Worm (Caenorhabditis elegans): ENCODE results near the gene F13H8.3.

The F13H8.3 gene

ce11 chrII:6247011-6247410, 16.8 kb upstream of the F13H8.3 start, which contains the start of gene T24H7.2:
TSS of gene T24H7.2 (plus strand) at chrII:6247311.
- no peak for TF ChIP-seq W03F9.2 (tag; optimal IDR thresholded peaks at IDR 0.05)
- no peak for TF ChIP-seq dao-5 (tag; optimal IDR thresholded peaks at IDR 0.05)
- TF ChIP-seq him-1 (tag; optimal IDR thresholded peaks at IDR 0.05) = no peak

ce11 chrII:6248029-6248428, 15.8 kb upstream of the F13H8.3 start:
- TF ChIP-seq dao-5 (tag; optimal IDR thresholded peaks at IDR 0.05) (no peak), him-1 (tag; optimal IDR thresholded peaks at IDR 0.05) (no peak), W03F9.2 (tag; optimal IDR thresholded peaks at IDR 0.05) (no peak)

DNA sequence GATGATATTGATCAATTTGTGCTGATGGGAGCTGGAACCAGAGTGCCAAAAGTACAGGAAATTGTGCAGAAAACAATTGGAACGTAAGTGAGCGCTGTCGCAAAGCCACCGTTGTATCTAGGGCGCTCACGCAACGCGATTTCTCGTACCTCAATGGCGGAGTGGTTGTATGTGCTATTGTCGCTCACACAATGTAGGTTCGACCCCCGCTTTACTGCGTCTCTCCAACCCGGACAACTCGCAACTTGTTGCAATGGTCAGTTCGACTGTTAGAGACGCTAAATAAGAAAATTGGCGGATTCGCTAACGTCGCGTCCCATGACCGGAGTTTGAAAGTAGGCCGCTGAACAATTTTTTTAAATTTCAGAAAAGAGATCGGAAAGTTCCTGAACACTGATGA, 15.3 kb upstream of the F13H8.3 start:
- TF ChIP-seq dao-5 (tag; optimal IDR thresholded peaks at IDR 0.05) = peak; percentile 23
- no peak for TF ChIP-seq W03F9.2 (tag; optimal IDR thresholded peaks at IDR 0.05)

DNA sequence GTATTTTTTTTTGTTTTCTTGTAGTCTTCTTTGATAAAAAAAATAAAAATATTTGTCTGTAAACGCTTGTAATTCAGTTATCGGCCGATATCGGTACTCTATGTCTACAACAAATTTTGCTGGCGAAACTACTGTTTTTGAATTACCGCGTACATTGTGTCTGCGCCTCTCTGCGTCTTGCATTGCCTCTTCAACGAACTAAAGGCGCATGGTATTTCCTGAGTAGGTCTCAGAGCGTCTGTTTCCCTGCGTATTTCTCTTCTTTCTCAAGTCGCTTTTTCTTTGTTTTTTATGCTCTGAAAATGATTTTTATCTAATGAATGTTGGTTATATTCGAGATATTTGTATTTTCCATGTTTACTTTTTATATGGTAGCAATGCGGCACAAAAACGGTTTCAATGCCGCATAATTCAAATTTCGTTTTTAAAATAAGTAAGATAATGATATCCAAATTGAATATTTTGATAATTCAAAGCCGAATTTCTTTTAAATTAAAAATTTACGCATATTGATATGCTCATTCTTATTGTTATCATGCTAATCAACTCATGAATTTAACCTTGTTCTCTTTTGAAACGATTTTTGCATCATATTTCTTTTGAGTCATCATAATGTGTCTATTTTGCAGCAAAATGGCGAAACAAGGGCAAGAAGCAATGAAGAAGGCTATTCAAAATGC, 12.9 kb upstream of the F13H8.3 start, which contains the start of gene phb-2:
phb-2 (plus strand) TSS at position 630 of the 680 bp plus-strand sequence.
- TF ChIP-seq dao-5 (tag; optimal IDR thresholded peaks at IDR 0.05) = no peak
- peak; percentile 75 for TF ChIP-seq W03F9.2 (tag; optimal IDR thresholded peaks at IDR 0.05)

DNA sequence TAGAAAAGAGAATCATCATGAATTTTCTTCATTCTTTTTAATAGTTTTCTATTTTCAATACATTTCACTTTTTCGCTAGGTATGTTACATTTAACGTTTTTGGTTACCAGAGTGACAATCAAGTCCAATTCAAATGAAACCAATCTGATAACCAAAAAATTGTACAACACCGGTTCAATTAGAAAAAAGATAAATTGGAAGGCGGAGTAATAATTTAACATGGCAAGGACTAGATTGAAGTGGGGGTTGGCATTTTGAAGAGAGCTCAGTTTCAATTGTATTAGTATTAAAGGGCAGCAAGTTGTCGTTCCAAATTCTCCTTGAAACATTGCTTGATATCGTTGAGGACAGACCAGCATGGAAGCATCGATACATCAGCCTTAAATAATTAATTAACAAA, 11.1 kb upstream of the F13H8.3 start:
- TF ChIP-seq dao-5 (tag; optimal IDR thresholded peaks at IDR 0.05) = no peak
- TF ChIP-seq W03F9.2 (tag; optimal IDR thresholded peaks at IDR 0.05) = no peak
- TF ChIP-seq him-1 (tag; optimal IDR thresholded peaks at IDR 0.05) = no peak

ce11 chrII:6256024-6256423, 7.8 kb upstream of the F13H8.3 start, which contains the start of gene F13H8.5:
TSS of gene F13H8.5 (minus strand) at chrII:6256124.
- no peak for TF ChIP-seq dao-5 (tag; optimal IDR thresholded peaks at IDR 0.05)
- TF ChIP-seq him-1 (tag; optimal IDR thresholded peaks at IDR 0.05) = no peak
- TF ChIP-seq W03F9.2 (tag; optimal IDR thresholded peaks at IDR 0.05) = no peak

ce11 chrII:6257220-6257877, 6.4 kb upstream of the F13H8.3 start:
- TF ChIP-seq W03F9.2 (tag; optimal IDR thresholded peaks at IDR 0.05) = no peak
- TF ChIP-seq him-1 (tag; optimal IDR thresholded peaks at IDR 0.05) = no peak
- no peak for TF ChIP-seq dao-5 (tag; optimal IDR thresholded peaks at IDR 0.05)

DNA sequence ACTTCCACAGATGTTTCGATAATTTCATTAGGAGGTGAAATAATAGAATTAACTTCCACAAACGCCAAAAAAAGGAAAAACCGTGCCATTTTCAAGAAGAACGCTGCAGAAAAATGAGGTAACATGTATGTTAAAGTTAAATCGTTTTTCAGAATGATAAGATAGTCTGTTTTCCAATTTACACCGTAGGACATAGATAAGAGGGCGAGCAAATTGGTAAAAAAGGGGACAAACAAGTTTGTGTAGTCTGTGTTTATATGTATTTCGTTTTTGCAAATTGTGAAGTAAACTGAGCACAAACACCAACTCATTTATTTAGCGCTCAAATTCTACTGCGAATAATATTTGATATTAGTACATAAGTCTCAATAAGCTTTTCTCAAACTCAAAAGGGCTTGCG, 3.9 kb upstream of the F13H8.3 start, which contains the start of gene F13H8.11:
F13H8.11 (minus strand) TSS at position 155 of the 400 bp plus-strand sequence.
- TF ChIP-seq W03F9.2 (tag; optimal IDR thresholded peaks at IDR 0.05) = no peak
- TF ChIP-seq dao-5 (tag; optimal IDR thresholded peaks at IDR 0.05) = no peak
- no peak for TF ChIP-seq him-1 (tag; optimal IDR thresholded peaks at IDR 0.05)

DNA sequence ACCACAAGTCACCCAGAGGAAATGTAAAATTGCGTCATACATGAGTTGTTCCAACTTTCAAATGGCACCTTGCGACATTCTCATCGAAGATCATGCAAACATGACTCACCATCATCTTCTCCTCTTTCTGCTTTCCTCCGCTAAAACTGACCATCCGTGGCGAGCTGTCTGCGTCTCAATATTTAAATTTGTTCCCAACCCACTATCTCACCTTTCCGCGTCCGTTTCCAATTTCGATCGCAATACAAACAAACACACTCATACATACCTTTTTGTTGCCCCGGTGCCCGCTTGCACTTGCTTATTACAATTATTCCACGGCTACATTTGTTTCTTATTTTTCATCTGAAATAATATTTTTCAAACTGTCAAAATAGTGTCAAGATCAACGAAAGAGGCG, 3.1 kb upstream of the F13H8.3 start, which contains the start of gene nmgp-1:
nmgp-1 (plus strand) TSS at position 174 of the 400 bp plus-strand sequence.
- TF ChIP-seq him-1 (tag; optimal IDR thresholded peaks at IDR 0.05) (no peak), W03F9.2 (tag; optimal IDR thresholded peaks at IDR 0.05) (no peak), dao-5 (tag; optimal IDR thresholded peaks at IDR 0.05) (no peak)

DNA sequence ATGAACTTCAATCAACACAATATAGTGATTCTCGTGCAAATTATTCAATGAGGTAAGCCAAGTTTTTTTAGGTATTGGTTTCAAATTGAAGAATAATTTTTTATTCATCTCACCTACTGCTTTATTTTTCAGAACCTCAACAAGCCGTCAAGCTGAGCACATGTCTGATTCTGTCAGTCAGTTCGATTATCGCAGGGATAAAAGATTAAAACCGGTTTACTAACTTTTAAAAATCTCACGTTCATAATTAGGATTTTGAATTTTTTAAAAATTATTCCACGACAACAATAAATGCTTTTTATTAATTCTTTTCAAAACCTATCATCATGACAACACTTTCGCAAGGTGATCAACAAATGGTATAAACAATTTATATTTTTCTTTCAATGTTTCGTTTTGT, 1.6 kb upstream of the F13H8.3 start, which contains the start of gene F13H8.12:
F13H8.12 (plus strand) TSS at position 301 of the 400 bp plus-strand sequence.
- TF ChIP-seq W03F9.2 (tag; optimal IDR thresholded peaks at IDR 0.05) (no peak), dao-5 (tag; optimal IDR thresholded peaks at IDR 0.05) (no peak), him-1 (tag; optimal IDR thresholded peaks at IDR 0.05) (no peak)

DNA sequence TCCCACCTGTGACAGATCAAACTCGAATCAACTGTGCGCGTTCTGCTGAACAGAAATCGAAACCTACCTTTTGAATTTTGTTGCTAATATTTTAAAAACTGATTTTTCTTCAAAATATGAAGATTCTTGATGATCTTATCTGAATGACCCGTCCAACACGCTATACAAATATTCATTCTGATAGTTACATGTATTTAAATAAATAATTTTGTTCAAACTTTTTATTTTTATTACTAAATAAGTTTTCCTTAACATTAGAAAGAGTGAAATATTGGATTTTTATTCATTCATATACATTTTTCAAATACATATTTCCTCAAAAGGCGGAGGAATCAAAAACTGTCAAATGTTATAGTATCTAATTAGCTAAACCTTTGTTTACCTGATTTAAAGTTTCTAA, 4.2 kb downstream of the F13H8.3 start, which contains the start of gene F13H8.8:
F13H8.8 (minus strand) TSS at position 101 of the 400 bp plus-strand sequence.
- no peak for TF ChIP-seq W03F9.2 (tag; optimal IDR thresholded peaks at IDR 0.05)
- no peak for TF ChIP-seq dao-5 (tag; optimal IDR thresholded peaks at IDR 0.05)
- no peak for TF ChIP-seq him-1 (tag; optimal IDR thresholded peaks at IDR 0.05)

ce11 chrII:6269805-6270414, 6.1 kb downstream of the F13H8.3 start, which contains the start of gene F13H8.2:
TSS of gene F13H8.2 (plus strand) at chrII:6270364.
- TF ChIP-seq W03F9.2 (tag; optimal IDR thresholded peaks at IDR 0.05) (peak; percentile 29), him-1 (tag; optimal IDR thresholded peaks at IDR 0.05) (no peak)

DNA sequence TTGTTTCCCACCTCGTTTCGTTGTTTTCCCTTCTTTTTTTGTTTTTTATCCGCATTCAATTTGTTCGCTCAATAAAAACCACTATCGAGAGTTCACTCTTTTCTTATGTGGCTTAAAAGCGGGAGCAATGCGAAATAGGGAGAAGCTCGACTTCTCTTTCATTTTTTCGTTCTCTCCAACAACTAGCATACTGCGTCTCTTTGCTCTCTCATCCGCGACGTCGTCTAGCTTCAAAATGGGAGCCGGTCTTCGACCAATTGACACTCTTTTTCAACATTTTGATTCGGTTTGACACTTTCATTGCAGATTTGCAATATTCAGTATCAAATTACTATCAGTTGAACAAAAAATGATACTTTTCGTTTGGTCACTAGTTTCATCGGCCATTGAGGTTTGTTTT, 10.1 kb downstream of the F13H8.3 start, which contains the start of gene bpl-1:
bpl-1 (plus strand) TSS at position 301 of the 400 bp plus-strand sequence.
- TF ChIP-seq him-1 (tag; optimal IDR thresholded peaks at IDR 0.05) = no peak
- TF ChIP-seq dao-5 (tag; optimal IDR thresholded peaks at IDR 0.05) = no peak
- no peak for TF ChIP-seq W03F9.2 (tag; optimal IDR thresholded peaks at IDR 0.05)

DNA sequence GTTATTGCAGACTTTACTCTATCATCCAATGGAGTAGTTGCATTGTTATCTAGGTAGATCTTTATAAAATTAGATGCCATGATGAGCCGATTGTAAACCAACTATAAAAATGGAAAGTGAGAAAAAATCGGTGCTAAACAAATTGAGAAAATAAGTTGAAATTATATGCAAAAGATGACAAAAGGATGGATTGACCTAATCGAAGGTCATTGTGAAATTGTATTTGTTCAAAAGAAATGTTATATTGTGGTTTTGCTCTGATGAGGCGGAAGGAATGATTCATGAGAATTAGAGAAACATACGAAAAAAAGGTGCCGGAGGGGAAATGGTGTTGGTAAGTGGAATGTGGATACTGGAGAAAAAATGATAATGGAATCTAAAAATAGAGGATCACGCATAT, 17.2 kb downstream of the F13H8.3 start, which contains the start of gene scly-1:
scly-1 (minus strand) TSS at position 101 of the 400 bp plus-strand sequence.
- TF ChIP-seq him-1 (tag; optimal IDR thresholded peaks at IDR 0.05) (no peak), dao-5 (tag; optimal IDR thresholded peaks at IDR 0.05) (no peak), W03F9.2 (tag; optimal IDR thresholded peaks at IDR 0.05) (no peak)
